Worm (Caenorhabditis elegans) whole organism, L4 larva: ENCODE data around the gene C25G6.4.
A peak's percentile ranks its signal among the peaks of the same experiment; 100 is the strongest.

Experiments
- D1046.2 ChIP-seq: fragments of 200-800 bp; sonication (Bioruptor generic); IDR thresholded peaks from 2 replicates; pipeline ENCODE4 v1.3.6; 2022; ENCODE audit warnings: missing genetic modification characterization, missing compliant biosample characterization
- F49E8.2 ChIP-seq: sonication (generic microtip); optimal IDR thresholded peaks from 2 replicates; lab custom pipeline; 2016; ENCODE audit warnings: missing compliant biosample characterization, mild to moderate bottlenecking, missing genetic modification characterization, borderline replicate concordance
- Y105C5A.15 ChIP-seq: fragments of 200-800 bp; sonication (Bioruptor generic); IDR thresholded peaks from 2 replicates; pipeline ENCODE4 v1.3.6; 2022; ENCODE audit warnings: missing genetic modification characterization, missing compliant biosample characterization
- Y48G9A.11 ChIP-seq: fragments of 200-800 bp; sonication (Bioruptor generic); IDR thresholded peaks from 2 replicates; pipeline ENCODE4 v1.3.6; 2022; ENCODE audit warnings: missing genetic modification reagents, missing genetic modification characterization, missing compliant biosample characterization
- ZK337.2 ChIP-seq: fragments of 200-800 bp; sonication (Bioruptor generic); IDR thresholded peaks from 2 replicates; pipeline ENCODE4 v1.3.6; 2022; ENCODE audit warnings: missing genetic modification reagents, missing genetic modification characterization, missing compliant biosample characterization
- aha-1 ChIP-seq: fragments of 150-350 bp; peaks from one replicate; lab custom pipeline; 2014; ENCODE audit warnings: missing biosample characterization, missing genetic modification characterization
- ama-1 ChIP-seq: fragments of 150-350 bp; optimal IDR thresholded peaks from 2 replicates; lab custom pipeline; 2014; ENCODE audit warnings: inconsistent platforms, mixed read lengths
- arid-1 ChIP-seq: fragments of 200-800 bp; sonication (Bioruptor generic); conservative IDR thresholded peaks from 2 replicates; pipeline ENCODE4 v1.3.6; 2022; ENCODE audit warnings: missing genetic modification reagents, missing genetic modification characterization, missing compliant biosample characterization
- ceh-20 ChIP-seq: fragments of 200-800 bp; sonication (Bioruptor generic); IDR thresholded peaks from 2 replicates; pipeline ENCODE4 v1.3.6; 2022; ENCODE audit warnings: missing genetic modification reagents, missing genetic modification characterization, missing compliant biosample characterization
- ceh-44 ChIP-seq: fragments of 200-800 bp; sonication (Bioruptor generic); IDR thresholded peaks from 2 replicates; pipeline ENCODE4 v1.3.6; 2022; ENCODE audit warnings: missing genetic modification reagents, missing genetic modification characterization, missing compliant biosample characterization
- daf-12 ChIP-seq: fragments of 150-350 bp; optimal IDR thresholded peaks from 2 replicates; lab custom pipeline; 2014; ENCODE audit warnings: missing biosample characterization, missing genetic modification reagents, missing genetic modification characterization
- daf-16 ChIP-seq, 3 experiments: sonication (generic microtip); optimal IDR thresholded peaks; 2 replicates each; lab custom pipeline; 2016 to 2017; ENCODE audit warnings: missing genetic modification characterization in 3 of 3, missing genetic modification reagents in 3 of 3, mild to moderate bottlenecking in 2 of 3, missing compliant biosample characterization in 2 of 3, missing biosample characterization in 1 of 3, moderate library complexity in 1 of 3
- daf-8 ChIP-seq: fragments of 200-800 bp; sonication (Bioruptor generic); IDR thresholded peaks from 2 replicates; pipeline ENCODE4 v1.3.6; 2022; ENCODE audit warnings: missing genetic modification characterization, missing compliant biosample characterization
- egl-43 ChIP-seq: fragments of 200-800 bp; sonication (Bioruptor generic); IDR thresholded peaks from 2 replicates; pipeline ENCODE4 v1.3.6; 2022; ENCODE audit warnings: missing genetic modification reagents, missing genetic modification characterization, missing compliant biosample characterization
- fkh-10 ChIP-seq: fragments of 150-350 bp; optimal IDR thresholded peaks from 2 replicates; lab custom pipeline; 2014; ENCODE audit warnings: missing biosample characterization, missing genetic modification reagents, missing genetic modification characterization
- hlh-11 ChIP-seq: fragments of 200-800 bp; sonication (Bioruptor generic); optimal IDR thresholded peaks from 2 replicates; lab custom pipeline; 2018; ENCODE audit warnings: mild to moderate bottlenecking, missing genetic modification characterization, missing compliant biosample characterization
- hlh-30 ChIP-seq: sonication (generic microtip); optimal IDR thresholded peaks from 2 replicates; lab custom pipeline; 2017; ENCODE audit warnings: antibody characterized with exemption, mild to moderate bottlenecking, missing genetic modification characterization, missing compliant biosample characterization; ENCODE audit not compliant: insufficient read depth
- hmg-1.1 ChIP-seq: fragments of 200-800 bp; sonication (Bioruptor generic); IDR thresholded peaks from 2 replicates; pipeline ENCODE4 v1.3.6; 2022; ENCODE audit warnings: missing genetic modification reagents, missing genetic modification characterization, missing compliant biosample characterization
- lin-29 ChIP-seq: fragments of 200-800 bp; sonication (Bioruptor generic); IDR thresholded peaks from 2 replicates; pipeline ENCODE4 v1.3.6; 2022; ENCODE audit warnings: missing genetic modification reagents, missing genetic modification characterization, missing compliant biosample characterization
- lir-3 ChIP-seq: sonication (generic microtip); optimal IDR thresholded peaks from 2 replicates; lab custom pipeline; 2016; ENCODE audit warnings: mild to moderate bottlenecking, missing genetic modification characterization, missing compliant biosample characterization
- mdl-1 ChIP-seq, 2 experiments: fragments of 150-350 bp in 1 of 2; sonication (generic microtip) in 1 of 2; optimal IDR thresholded peaks; 2 replicates each; lab custom pipeline; 2014 to 2017; ENCODE audit warnings: missing biosample characterization in 2 of 2, missing genetic modification characterization in 2 of 2
- nhr-41 ChIP-seq: fragments of 200-800 bp; sonication (Bioruptor generic); IDR thresholded peaks from 2 replicates; pipeline ENCODE4 v1.3.6; 2022; ENCODE audit warnings: missing genetic modification reagents, missing genetic modification characterization, missing compliant biosample characterization
- nhr-77 ChIP-seq: fragments of 150-350 bp; optimal IDR thresholded peaks from 2 replicates; lab custom pipeline; 2014; ENCODE audit warnings: missing biosample characterization, missing genetic modification characterization
- pqm-1 ChIP-seq: sonication (generic microtip); optimal IDR thresholded peaks from 2 replicates; lab custom pipeline; 2017; ENCODE audit warnings: missing biosample characterization, missing genetic modification characterization
- saeg-2 ChIP-seq: fragments of 200-800 bp; sonication (Bioruptor generic); IDR thresholded peaks from 2 replicates; pipeline ENCODE4 v1.3.6; 2022; ENCODE audit warnings: missing genetic modification reagents, missing genetic modification characterization, missing compliant biosample characterization
- skn-1 ChIP-seq: fragments of 150-350 bp; optimal IDR thresholded peaks from 2 replicates; lab custom pipeline; 2014; ENCODE audit warnings: missing biosample characterization, missing genetic modification characterization
- snpc-1.2 ChIP-seq: fragments of 200-800 bp; sonication (Bioruptor generic); IDR thresholded peaks from 2 replicates; pipeline ENCODE4 v1.3.6; 2022; ENCODE audit warnings: missing genetic modification reagents, missing genetic modification characterization, missing compliant biosample characterization
- unc-39 ChIP-seq: sonication (generic microtip); optimal IDR thresholded peaks from 2 replicates; lab custom pipeline; 2017; ENCODE audit warnings: missing biosample characterization, missing genetic modification characterization
- unc-62 ChIP-seq, 3 experiments: fragments of 150-350 bp in 1 of 3; sonication (generic microtip); optimal IDR thresholded peaks in 2 of 3; peaks in 1 of 3; 1 replicate in 1 of 3; 2 replicates in 2 of 3; lab custom pipeline; 2014 to 2017; ENCODE audit warnings: missing biosample characterization in 3 of 3, missing genetic modification characterization in 3 of 3, missing genetic modification reagents in 3 of 3, missing genotype in 1 of 3
- vab-7 ChIP-seq: fragments of 200-800 bp; sonication (Bioruptor generic); IDR thresholded peaks from 2 replicates; pipeline ENCODE4 v1.3.6; 2022; ENCODE audit warnings: missing genetic modification reagents, missing genetic modification characterization, missing compliant biosample characterization
- zfp-2 ChIP-seq: sonication (generic microtip); optimal IDR thresholded peaks from 2 replicates; lab custom pipeline; 2016; ENCODE audit warnings: mild to moderate bottlenecking, missing genetic modification characterization, missing compliant biosample characterization

Gene C25G6.4

ce11 chrX:1245717-1246116, 3.9 kb downstream of the C25G6.4 start, which contains the start of gene tsp-9:
Gene tsp-9 (plus strand): TSS chrX:1246017.
- TF ChIP-seq mdl-1 (tag; optimal IDR thresholded peaks at IDR 0.05; lab: Kevin White, UChicago), result no peak
- TF ChIP-seq Y105C5A.15 (GFP tag; lab: Robert Waterston, UW), result no peak
- peak; percentile 47 for TF ChIP-seq pqm-1
- peak; percentile 2 for TF ChIP-seq fkh-10 (GFP tag; lab: Kevin White, UChicago)
- TF ChIP-seq hlh-11 (tag; lab: Kevin White, UChicago), result no peak
- no peak for TF ChIP-seq daf-16 (GFP tag; optimal IDR thresholded peaks at IDR 0.05; lab: Kevin White, UChicago)
- TF ChIP-seq daf-16 (tag; optimal IDR thresholded peaks at IDR 0.05; lab: Kevin White, UChicago), result peak; percentile 52
- TF ChIP-seq saeg-2 (GFP tag; lab: Robert Waterston, UW), result no peak
- peak in 1 of 2 experiments; percentile 42 for TF ChIP-seq unc-62 (GFP tag; optimal IDR thresholded peaks at IDR 0.05 in 1 of 2; lab: Kevin White, UChicago)
- no peak for TF ChIP-seq unc-62 (tag; optimal IDR thresholded peaks at IDR 0.05; lab: Kevin White, UChicago)
- no peak for TF ChIP-seq ZK337.2 (GFP tag; lab: Robert Waterston, UW)
- no peak for TF ChIP-seq vab-7 (GFP tag; lab: Robert Waterston, UW)
- no peak for TF ChIP-seq lir-3 (tag; lab: Kevin White, UChicago)
- TF ChIP-seq daf-12, result no peak
- TF ChIP-seq, all 104 proteins: peak for 4

ce11 chrX:1244235-1244634, 5.4 kb downstream of the C25G6.4 start:
- TF ChIP-seq arid-1 (no peak), mdl-1 (tag; optimal IDR thresholded peaks at IDR 0.05; lab: Kevin White, UChicago) (peak in 1 of 2 experiments; percentile 50), nhr-77 (no peak), hmg-1.1 (peak; percentile 42; the same call in 1 of the 2 replicates), nhr-41 (GFP tag; lab: Robert Waterston, UW) (no peak), ama-1 (lab: Kevin White, UChicago) (no peak), aha-1 (peak; percentile 93), ceh-20 (GFP tag; lab: Robert Waterston, UW) (no peak), ceh-44 (GFP tag; lab: Robert Waterston, UW) (0 out of 2 replicates have a peak, but pooled peaks have one; percentile 51), hlh-30 (tag; lab: Kevin White, UChicago) (peak; percentile 23), unc-39 (tag; lab: Kevin White, UChicago) (no peak), daf-8 (GFP tag; lab: Robert Waterston, UW) (no peak), pqm-1 (no peak), zfp-2 (tag; lab: Kevin White, UChicago) (no peak), egl-43 (GFP tag; lab: Robert Waterston, UW) (peak; percentile 66), D1046.2 (no peak)

- TF ChIP-seq lin-29 (GFP tag; lab: Robert Waterston, UW) (no peak), skn-1 (tag; lab: Kevin White, UChicago) (no peak)
Measured at ce11 chrX:1242763-1243162, 6.9 kb downstream of the C25G6.4 start.

ce11 chrX:1238803-1239202, 10.8 kb downstream of the C25G6.4 start, which contains the start of gene C25G6.3:
Gene C25G6.3 (minus strand): TSS chrX:1238903.
- no peak for TF ChIP-seq F49E8.2 (tag; lab: Kevin White, UChicago)

- 0 out of 2 replicates have a peak, but pooled peaks have one; percentile 18 for TF ChIP-seq ceh-44 (GFP tag; lab: Robert Waterston, UW)
- TF ChIP-seq vab-7 (GFP tag; lab: Robert Waterston, UW), result 0 out of 2 replicates have a peak, but pooled peaks have one; percentile 21
- 0 out of 2 replicates have a peak, but pooled peaks have one; percentile 13 for TF ChIP-seq Y48G9A.11 (GFP tag; lab: Robert Waterston, UW)
- TF ChIP-seq egl-43 (GFP tag; lab: Robert Waterston, UW), result peak; percentile 68
- TF ChIP-seq snpc-1.2 (GFP tag; lab: Robert Waterston, UW), result peak; percentile 68
Measured at ce11 chrX:1233889-1234288, 15.7 kb downstream of the C25G6.4 start.
